Fruit fly (Drosophila melanogaster) whole organism, embryonic: ENCODE results near the gene Vps52.

ENCODE experiments used
- CG15696 ChIP-seq: fragments of 200-800 bp; sonication (Bioruptor generic); optimal IDR thresholded peaks from 2 replicates; lab custom pipeline; 2019; ENCODE audit warnings: missing biosample characterization, mild to moderate bottlenecking, missing genetic modification characterization, moderate library complexity
- CG31224 ChIP-seq: fragments of 200-800 bp; sonication (Bioruptor generic); IDR thresholded peaks from 2 replicates; pipeline ENCODE4 v1.3.6; 2022; ENCODE audit warnings: missing biosample characterization, missing genetic modification characterization
- CG31441 ChIP-seq: fragments of 200-800 bp; sonication (Bioruptor generic); IDR thresholded peaks from 2 replicates; pipeline ENCODE4 v1.3.6; 2022; ENCODE audit warnings: missing biosample characterization, missing genetic modification characterization
- CG3847 ChIP-seq: fragments of 200-800 bp; sonication (Bioruptor generic); IDR thresholded peaks from 2 replicates; pipeline ENCODE4 v1.3.6; 2022; ENCODE audit warnings: missing biosample characterization, missing genetic modification characterization
- CG5953 ChIP-seq: fragments of 200-800 bp; sonication (Bioruptor generic); IDR thresholded peaks from 2 replicates; pipeline ENCODE4 v1.3.6; 2022; ENCODE audit warnings: missing biosample characterization, missing genetic modification characterization
- D ChIP-seq, 2 experiments: fragments of 200-800 bp in 1 of 2; fragments of >200 bp in 1 of 2; sonication (Bioruptor generic) in 1 of 2; optimal IDR thresholded peaks; 2 replicates in 1 of 2; 3 replicates in 1 of 2; lab custom pipeline; 2017; ENCODE audit warnings: mild to moderate bottlenecking in 1 of 2, missing biosample characterization in 1 of 2, missing genetic modification characterization in 1 of 2, missing genetic modification reagents in 1 of 2
- HmgD ChIP-seq: fragments of 200-800 bp; sonication (Bioruptor generic); optimal IDR thresholded peaks from 3 replicates; lab custom pipeline; 2016; ENCODE audit warnings: missing biosample characterization, missing genetic modification characterization
- lilli ChIP-seq: fragments of 200-800 bp; sonication (Bioruptor generic); optimal IDR thresholded peaks from 3 replicates; lab custom pipeline; 2016; ENCODE audit warnings: missing biosample characterization, missing genetic modification characterization
- maf-S ChIP-seq: fragments of 200-800 bp; sonication (Bioruptor generic); optimal IDR thresholded peaks from 2 replicates; lab custom pipeline; 2016; ENCODE audit warnings: missing biosample characterization, missing genetic modification characterization
- otp ChIP-seq: fragments of 200-800 bp; sonication (Bioruptor generic); IDR thresholded peaks from 3 replicates; pipeline ENCODE4, ENCODE4 v1.3.6; 2022; ENCODE audit warnings: missing biosample characterization, missing genetic modification characterization
- p53 ChIP-seq: fragments of 200-800 bp; sonication (Bioruptor generic); optimal IDR thresholded peaks from 2 replicates; lab custom pipeline; 2016; ENCODE audit warnings: missing biosample characterization, missing genetic modification characterization
- twi ChIP-seq: fragments of 200-800 bp; optimal IDR thresholded peaks from 2 replicates; lab custom pipeline; 2019; ENCODE audit warnings: missing biosample characterization, mild to moderate bottlenecking, missing genetic modification characterization, moderate library complexity
- vvl ChIP-seq: fragments of 200-800 bp; sonication (Bioruptor generic); IDR thresholded peaks from 2 replicates; pipeline ENCODE4 v1.3.6; 2022; ENCODE audit warnings: missing biosample characterization, missing genetic modification characterization

DNA sequence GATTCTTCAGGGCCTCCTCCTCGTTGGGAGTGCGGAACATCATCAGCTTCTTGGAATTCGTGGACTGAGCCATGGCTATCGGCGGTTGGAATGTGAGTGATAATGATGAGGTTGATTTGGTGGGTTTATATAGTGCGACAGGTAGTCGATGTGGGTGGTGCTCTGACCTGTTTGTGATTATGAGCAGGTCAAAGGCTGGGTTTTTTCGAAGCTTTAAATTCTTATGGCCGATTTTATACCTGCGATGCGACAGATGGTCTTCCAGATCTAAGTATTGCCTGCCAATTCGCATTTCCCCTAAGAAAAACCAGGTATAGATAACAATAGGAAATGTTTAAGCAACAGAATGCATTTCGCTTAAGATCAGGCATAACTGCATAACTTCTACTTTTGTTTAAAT is 27.0 kb upstream of the Vps52 start, which contains the start of gene CG14014:
- TF ChIP-seq p53 (GFP tag; lab: Kevin White, UChicago) (no peak), CG3847 (GFP tag; lab: Robert Waterston, UW) (no peak), CG15696 (no peak), lilli (GFP tag; lab: Kevin White, UChicago) (no peak), maf-S (GFP tag; lab: Kevin White, UChicago) (no peak), CG5953 (GFP tag; lab: Robert Waterston, UW) (no peak), HmgD (no peak), vvl (GFP tag; lab: Robert Waterston, UW) (no peak), CG31441 (no peak), otp (GFP tag; lab: Robert Waterston, UW) (no peak), twi (tag; lab: Kevin White, UChicago) (no peak), D (optimal IDR thresholded peaks at IDR 0.05; lab: Kevin White, UChicago) (no peak), D (GFP tag; optimal IDR thresholded peaks at IDR 0.05; lab: Kevin White, UChicago) (no peak), CG31224 (no peak)
